Fruit fly (Drosophila melanogaster) whole organism, embryonic: ENCODE data around the gene TMEM216.

ENCODE experiments used
- C15 ChIP-seq: fragments of 200-800 bp; sonication (Bioruptor generic); IDR thresholded peaks from 3 replicates; pipeline ENCODE4 v1.3.6; 2022; ENCODE audit warnings: missing biosample characterization, missing genetic modification characterization
- CG10267 ChIP-seq: fragments of 200-800 bp; sonication (Bioruptor generic); optimal IDR thresholded peaks from 2 replicates; lab custom pipeline; 2018; ENCODE audit warnings: missing biosample characterization, mild to moderate bottlenecking, missing genetic modification characterization, moderate library complexity
- CG10959 ChIP-seq: fragments of 200-800 bp; sonication (Bioruptor generic); IDR thresholded peaks from 2 replicates; pipeline ENCODE4 v1.3.6; 2022; ENCODE audit warnings: missing biosample characterization, missing genetic modification characterization
- CG10979 ChIP-seq: fragments of 200-800 bp; sonication (Bioruptor generic); optimal IDR thresholded peaks from 2 replicates; lab custom pipeline; 2018; ENCODE audit warnings: missing biosample characterization, mild to moderate bottlenecking, missing genetic modification characterization, moderate library complexity
- CG12219 ChIP-seq: fragments of 200-800 bp; sonication (Bioruptor generic); optimal IDR thresholded peaks from 3 replicates; lab custom pipeline; 2018; ENCODE audit warnings: missing biosample characterization, mild to moderate bottlenecking, missing genetic modification characterization
- CG12391 ChIP-seq: fragments of 200-800 bp; sonication (Bioruptor generic); optimal IDR thresholded peaks from 3 replicates; lab custom pipeline; 2018; ENCODE audit warnings: missing biosample characterization, mild to moderate bottlenecking, missing genetic modification characterization, moderate library complexity
- CG13775 ChIP-seq: fragments of 200-800 bp; sonication (Bioruptor generic); optimal IDR thresholded peaks from 3 replicates; lab custom pipeline; 2017; ENCODE audit warnings: missing biosample characterization, mild to moderate bottlenecking, missing genetic modification characterization
- CG15073 ChIP-seq: fragments of 200-800 bp; sonication (Bioruptor generic); optimal IDR thresholded peaks from 2 replicates; lab custom pipeline; 2016; ENCODE audit warnings: missing biosample characterization, missing genetic modification characterization
- CG15479 ChIP-seq: fragments of 200-800 bp; sonication (Bioruptor generic); optimal IDR thresholded peaks from 3 replicates; lab custom pipeline; 2019; ENCODE audit warnings: missing biosample characterization, mild to moderate bottlenecking, missing genetic modification characterization, moderate library complexity
- CG15696 ChIP-seq: fragments of 200-800 bp; sonication (Bioruptor generic); optimal IDR thresholded peaks from 2 replicates; lab custom pipeline; 2019; ENCODE audit warnings: missing biosample characterization, mild to moderate bottlenecking, missing genetic modification characterization, moderate library complexity
- CG1647 ChIP-seq: fragments of 200-800 bp; sonication (Bioruptor generic); optimal IDR thresholded peaks from 3 replicates; lab custom pipeline; 2016; ENCODE audit warnings: missing biosample characterization, missing genetic modification characterization
- CG17385 ChIP-seq: fragments of 200-800 bp; sonication (Bioruptor generic); optimal IDR thresholded peaks from 3 replicates; lab custom pipeline; 2018; ENCODE audit warnings: missing biosample characterization, mild to moderate bottlenecking, missing genetic modification characterization
- CG17829 ChIP-seq: fragments of 200-800 bp; optimal IDR thresholded peaks from 2 replicates; lab custom pipeline; 2019; ENCODE audit warnings: missing biosample characterization, mild to moderate bottlenecking, missing genetic modification characterization, moderate library complexity
- CG18262 ChIP-seq: fragments of 200-800 bp; optimal IDR thresholded peaks from 3 replicates; lab custom pipeline; 2019; ENCODE audit warnings: missing biosample characterization, mild to moderate bottlenecking, missing genetic modification characterization, moderate library complexity
- CG34422 ChIP-seq: fragments of 200-800 bp; sonication (Bioruptor generic); IDR thresholded peaks from 3 replicates; pipeline ENCODE4 v1.3.6; 2022; ENCODE audit warnings: missing biosample characterization, missing genetic modification characterization
- CG4404 ChIP-seq: fragments of 200-800 bp; sonication (Bioruptor generic); IDR thresholded peaks from 2 replicates; pipeline ENCODE4 v1.3.6; 2022; ENCODE audit warnings: missing biosample characterization, missing genetic modification characterization
- CG6765 ChIP-seq: fragments of 200-800 bp; sonication (Bioruptor generic); optimal IDR thresholded peaks from 3 replicates; lab custom pipeline; 2017; ENCODE audit warnings: missing biosample characterization, mild to moderate bottlenecking, missing genetic modification characterization
- CG7271 ChIP-seq: fragments of 200-800 bp; sonication (Bioruptor generic); optimal IDR thresholded peaks from 2 replicates; lab custom pipeline; 2018; ENCODE audit warnings: missing biosample characterization, mild to moderate bottlenecking, missing genetic modification characterization, moderate library complexity
- CG7928 ChIP-seq: fragments of 200-800 bp; sonication (Bioruptor generic); optimal IDR thresholded peaks from 2 replicates; lab custom pipeline; 2017; ENCODE audit warnings: missing biosample characterization, mild to moderate bottlenecking, missing genetic modification characterization
- CG8765 ChIP-seq: fragments of 200-800 bp; sonication (Bioruptor generic); IDR thresholded peaks from 2 replicates; pipeline ENCODE4 v1.3.6; 2022; ENCODE audit warnings: missing biosample characterization, missing genetic modification characterization
- CG8924 ChIP-seq: fragments of 200-800 bp; optimal IDR thresholded peaks from 3 replicates; lab custom pipeline; 2019; ENCODE audit warnings: missing biosample characterization, mild to moderate bottlenecking, missing genetic modification characterization, moderate library complexity
- CG9727 ChIP-seq: fragments of 200-800 bp; sonication (Bioruptor generic); optimal IDR thresholded peaks from 3 replicates; lab custom pipeline; 2017; ENCODE audit warnings: missing biosample characterization, mild to moderate bottlenecking, missing genetic modification characterization
- CG9876 ChIP-seq: fragments of 200-800 bp; sonication (Bioruptor generic); optimal IDR thresholded peaks from 2 replicates; lab custom pipeline; 2016; ENCODE audit warnings: missing biosample characterization, missing genetic modification characterization
- CkIIα-i1 ChIP-seq: fragments of 200-800 bp; sonication (Bioruptor generic); IDR thresholded peaks from 2 replicates; pipeline ENCODE4 v1.3.6; 2022; ENCODE audit warnings: missing biosample characterization, missing genetic modification characterization
- Dref ChIP-seq: fragments of 200-800 bp; sonication (Bioruptor generic); IDR thresholded peaks from 2 replicates; pipeline ENCODE4 v1.3.6; 2022; ENCODE audit warnings: missing biosample characterization, missing genetic modification characterization
- H2.0 ChIP-seq: fragments of 200-800 bp; sonication (Bioruptor generic); IDR thresholded peaks from 2 replicates; pipeline ENCODE4 v1.3.6; 2022; ENCODE audit warnings: missing biosample characterization, missing genetic modification characterization
- Hsf ChIP-seq: fragments of 200-800 bp; sonication (Bioruptor generic); optimal IDR thresholded peaks from 3 replicates; lab custom pipeline; 2016; ENCODE audit warnings: missing biosample characterization, missing genetic modification characterization
- Med ChIP-seq: fragments of 200-800 bp; sonication (Bioruptor generic); peaks from one replicate; lab custom pipeline; 2016; ENCODE audit warnings: missing biosample characterization, missing genetic modification characterization, mild to moderate bottlenecking, inconsistent platforms, moderate library complexity
- Ssrp ChIP-seq: fragments of 200-800 bp; sonication (Bioruptor generic); optimal IDR thresholded peaks from 2 replicates; lab custom pipeline; 2018; ENCODE audit warnings: missing biosample characterization, mild to moderate bottlenecking, missing genetic modification characterization, moderate library complexity
- Xrp1 ChIP-seq: fragments of 200-800 bp; sonication (Bioruptor generic); IDR thresholded peaks from 2 replicates; pipeline ENCODE4 v1.3.6; 2022; ENCODE audit warnings: missing biosample characterization, missing genetic modification characterization
- ac ChIP-seq: fragments of 200-800 bp; sonication (Bioruptor generic); optimal IDR thresholded peaks from 3 replicates; lab custom pipeline; 2017; ENCODE audit warnings: missing biosample characterization, mild to moderate bottlenecking, missing genetic modification characterization
- ci ChIP-seq: fragments of 200-800 bp; sonication (Bioruptor generic); IDR thresholded peaks from 3 replicates; pipeline ENCODE4 v1.3.6; 2022; ENCODE audit warnings: missing biosample characterization, missing genetic modification characterization
- dmrt11E ChIP-seq: fragments of 200-800 bp; sonication (Bioruptor generic); optimal IDR thresholded peaks from 3 replicates; lab custom pipeline; 2018; ENCODE audit warnings: missing biosample characterization, mild to moderate bottlenecking, missing genetic modification characterization, moderate library complexity
- exex ChIP-seq: fragments of 200-800 bp; sonication (Bioruptor generic); optimal IDR thresholded peaks from 4 replicates; lab custom pipeline; 2018; ENCODE audit warnings: missing biosample characterization, mild to moderate bottlenecking, missing genetic modification characterization, moderate library complexity
- fd102C ChIP-seq: fragments of 200-800 bp; sonication (Bioruptor generic); optimal IDR thresholded peaks from 2 replicates; lab custom pipeline; 2018; ENCODE audit warnings: missing biosample characterization, mild to moderate bottlenecking, missing genetic modification characterization, moderate library complexity
- lola ChIP-seq, 3 experiments: fragments of >200 bp in 2 of 3; fragments of 200-800 bp in 1 of 3; sonication (Bioruptor generic) in 1 of 3; optimal IDR thresholded peaks; 2 replicates each; lab custom pipeline; 2017 to 2019; ENCODE audit warnings: missing biosample characterization in 3 of 3, missing genetic modification characterization in 3 of 3, mild to moderate bottlenecking in 1 of 3, moderate library complexity in 1 of 3
- onecut ChIP-seq: fragments of 200-800 bp; sonication (Bioruptor generic); IDR thresholded peaks from 2 replicates; pipeline ENCODE4 v1.3.6; 2022; ENCODE audit warnings: missing biosample characterization, missing genetic modification characterization
- org-1 ChIP-seq: fragments of 200-800 bp; sonication (Bioruptor generic); optimal IDR thresholded peaks from 2 replicates; lab custom pipeline; 2017; ENCODE audit warnings: missing biosample characterization, missing genetic modification characterization
- prd ChIP-seq, 3 experiments: fragments of >200 bp in 2 of 3; fragments of 200-800 bp in 1 of 3; sonication (Bioruptor generic) in 1 of 3; optimal IDR thresholded peaks in 2 of 3; IDR thresholded peaks in 1 of 3; 2 replicates in 2 of 3; 3 replicates in 1 of 3; pipeline versions ENCODE4 v1.3.6 to Lab custom; 2017 to 2022; ENCODE audit warnings: missing biosample characterization in 1 of 3, missing genetic modification characterization in 1 of 3
- pros ChIP-seq: fragments of 200-800 bp; sonication (Bioruptor generic); optimal IDR thresholded peaks from 3 replicates; lab custom pipeline; 2019; ENCODE audit warnings: missing biosample characterization, mild to moderate bottlenecking, missing genetic modification characterization, moderate library complexity
- seq ChIP-seq: fragments of 200-800 bp; sonication (Bioruptor generic); IDR thresholded peaks from 2 replicates; pipeline ENCODE4 v1.3.6; 2022; ENCODE audit warnings: missing biosample characterization, missing genetic modification characterization
- twi ChIP-seq: fragments of 200-800 bp; optimal IDR thresholded peaks from 2 replicates; lab custom pipeline; 2019; ENCODE audit warnings: missing biosample characterization, mild to moderate bottlenecking, missing genetic modification characterization, moderate library complexity
- z ChIP-seq: fragments of 200-800 bp; sonication (Bioruptor generic); IDR thresholded peaks from 3 replicates; pipeline ENCODE4 v1.3.6; 2022; ENCODE audit warnings: missing biosample characterization, missing genetic modification characterization
- zen ChIP-seq: fragments of 200-800 bp; sonication (Bioruptor generic); optimal IDR thresholded peaks from 3 replicates; lab custom pipeline; 2018; ENCODE audit warnings: missing biosample characterization, mild to moderate bottlenecking, missing genetic modification characterization, moderate library complexity
- zen2 ChIP-seq: fragments of 200-800 bp; sonication (Bioruptor generic); IDR thresholded peaks from 3 replicates; pipeline ENCODE4 v1.3.6; 2022; ENCODE audit warnings: missing biosample characterization, missing genetic modification characterization; ENCODE audit not compliant: partially characterized antibody
- zf30C ChIP-seq: fragments of 200-800 bp; sonication (Bioruptor generic); optimal IDR thresholded peaks from 3 replicates; lab custom pipeline; 2018; ENCODE audit warnings: missing biosample characterization, mild to moderate bottlenecking, missing genetic modification characterization
- zfh1 ChIP-seq: fragments of 200-800 bp; sonication (Bioruptor generic); IDR thresholded peaks from 3 replicates; pipeline ENCODE4 v1.3.6; 2022; ENCODE audit warnings: missing biosample characterization, missing genetic modification characterization

Gene TMEM216

DNA sequence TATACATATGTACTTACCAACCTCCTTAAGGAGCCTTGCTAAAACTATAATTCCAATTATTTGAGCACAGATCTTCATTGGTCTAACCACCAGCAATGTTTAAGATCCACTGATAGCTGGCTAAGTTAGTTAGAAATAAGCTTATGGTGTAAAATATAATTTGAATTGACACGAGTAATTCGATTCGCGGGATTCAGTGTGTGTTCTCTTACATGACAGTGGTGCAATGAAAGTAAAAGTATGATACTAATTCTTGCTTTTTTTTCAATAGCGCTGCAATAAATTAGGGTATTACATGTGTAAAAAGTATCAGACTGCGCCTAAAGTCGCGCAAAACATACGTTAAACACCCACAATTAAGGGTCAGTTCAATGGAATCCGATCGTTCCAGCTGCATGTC lies 36.1 kb upstream of the TMEM216 start, which contains the start of gene CG33325:
Gene CG33325, minus strand, starts transcription at position 101 of the 400 bp plus-strand sequence.
- TF ChIP-seq exex (tag; lab: Kevin White, UChicago) = no peak
- TF ChIP-seq C15 (GFP tag; lab: Robert Waterston, UW) = no peak
- no peak for TF ChIP-seq zen2
- TF ChIP-seq onecut (GFP tag; lab: Robert Waterston, UW) = no peak
- no peak for TF ChIP-seq CG12219 (GFP tag; lab: Kevin White, UChicago)

dm6 chr3R:8680611-8681010 lies 35.4 kb upstream of the TMEM216 start:
- TF ChIP-seq z (peak; percentile 96), pros (GFP tag; lab: Kevin White, UChicago) (peak; percentile 73), CG17385 (no peak)

DNA sequence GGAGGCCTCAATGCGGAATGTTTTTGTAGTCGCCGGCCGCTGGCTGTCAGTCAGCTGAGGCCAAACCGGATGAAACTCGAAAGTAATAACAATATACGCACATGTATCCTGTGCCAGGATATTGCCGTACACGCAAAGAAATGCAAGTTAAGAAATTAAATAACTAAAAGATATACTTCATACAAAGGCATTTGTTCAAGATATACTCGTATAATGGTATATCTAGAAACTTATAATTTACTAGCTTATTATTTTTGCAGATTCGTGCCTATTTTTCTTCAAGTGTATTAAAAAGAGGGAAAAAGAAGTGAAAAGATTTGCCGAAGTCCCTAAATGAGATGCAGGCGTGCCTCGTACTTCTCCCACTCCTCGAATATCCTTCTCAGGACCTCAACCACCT lies 32.8 kb upstream of the TMEM216 start:
- peak; percentile 28; the same call in 1 of the 2 replicates for TF ChIP-seq Xrp1 (GFP tag; lab: Robert Waterston, UW)
- TF ChIP-seq CG34422 (GFP tag; lab: Robert Waterston, UW) = no peak
- TF ChIP-seq CG10267 (tag; lab: Kevin White, UChicago) = peak; percentile 3
- peak; percentile 65 for TF ChIP-seq zf30C (GFP tag; lab: Kevin White, UChicago)
- TF ChIP-seq CG9876 = no peak
- TF ChIP-seq prd (optimal IDR thresholded peaks at IDR 0.05; lab: Kevin White, UChicago) = no peak
- peak; percentile 84 for TF ChIP-seq prd (GFP tag; IDR thresholded peaks at IDR 0.05; lab: Robert Waterston, UW)
- TF ChIP-seq seq = no peak
- 0 out of 3 replicates have a peak, but pooled peaks have one; percentile 11 for TF ChIP-seq ci (GFP tag; lab: Robert Waterston, UW)
- no peak for TF ChIP-seq CG1647 (GFP tag; lab: Kevin White, UChicago)
- peak; percentile 55 for TF ChIP-seq dmrt11E (tag; lab: Kevin White, UChicago)
- TF ChIP-seq CG10959 (GFP tag; lab: Robert Waterston, UW) = peak; percentile 42; the same call in 1 of the 2 replicates
- peak; percentile 28; the same call in 1 of the 3 replicates for TF ChIP-seq zfh1 (GFP tag; lab: Robert Waterston, UW)
- peak; percentile 47 for TF ChIP-seq CG10979 (tag; lab: Kevin White, UChicago)
- TF ChIP-seq CG17829 (tag; lab: Kevin White, UChicago) = peak; percentile 25
- no peak for TF ChIP-seq org-1 (GFP tag; lab: Kevin White, UChicago)
- no peak for TF ChIP-seq CG7928
- TF ChIP-seq twi = peak; percentile 12
- TF ChIP-seq CG8765 (GFP tag; lab: Robert Waterston, UW) = peak; percentile 65
- peak; percentile 88 for TF ChIP-seq zen (tag; lab: Kevin White, UChicago)
- TF ChIP-seq CG15479 (GFP tag; lab: Kevin White, UChicago) = peak; percentile 67
- TF ChIP-seq Hsf (GFP tag; lab: Kevin White, UChicago) = peak; percentile 10
- no peak for TF ChIP-seq H2.0 (GFP tag; lab: Robert Waterston, UW)
- TF ChIP-seq CG7271 (tag; lab: Kevin White, UChicago) = peak; percentile 58
- no peak for TF ChIP-seq CkIIα-i1
- TF ChIP-seq Ssrp (tag; lab: Kevin White, UChicago) = no peak
- peak; percentile 79 for TF ChIP-seq fd102C
- TF ChIP-seq CG13775 (GFP tag; lab: Kevin White, UChicago) = peak; percentile 4
- TF ChIP-seq Med (GFP tag; lab: Kevin White, UChicago) = no peak
- TF ChIP-seq CG12391 (tag; lab: Kevin White, UChicago) = peak; percentile 10
- TF ChIP-seq lola (GFP tag; optimal IDR thresholded peaks at IDR 0.05; lab: Kevin White, UChicago) = peak in 1 of 3 experiments; percentile 56
- TF ChIP-seq CG15696 = peak; percentile 66
- TF ChIP-seq CG8924 (tag; lab: Kevin White, UChicago) = peak; percentile 35
- TF ChIP-seq CG4404 (GFP tag; lab: Robert Waterston, UW) = peak; percentile 65
- TF ChIP-seq ac = peak; percentile 27
- 0 out of 2 replicates have a peak, but pooled peaks have one; percentile 1 for TF ChIP-seq Dref
- TF ChIP-seq CG15073 (GFP tag; lab: Kevin White, UChicago) = no peak
- peak; percentile 5 for TF ChIP-seq CG18262
- TF ChIP-seq CG9727 (GFP tag; lab: Kevin White, UChicago) = peak; percentile 62
- TF ChIP-seq CG6765 (GFP tag; lab: Kevin White, UChicago) = no peak
